Worm (Caenorhabditis elegans) whole organism, L4/young adult: Measurements from ENCODE around the gene nhr-210.

Source experiments
- dao-5 ChIP-seq: sonication (generic microtip); optimal IDR thresholded peaks from 2 replicates; lab custom pipeline; 2016; ENCODE audit warnings: missing genotype, missing genetic modification characterization, moderate library complexity, missing compliant biosample characterization
- him-1 ChIP-seq: sonication (generic microtip); optimal IDR thresholded peaks from 2 replicates; lab custom pipeline; 2016; ENCODE audit warnings: missing genotype, missing genetic modification reagents, missing genetic modification characterization, missing compliant biosample characterization

DNA sequence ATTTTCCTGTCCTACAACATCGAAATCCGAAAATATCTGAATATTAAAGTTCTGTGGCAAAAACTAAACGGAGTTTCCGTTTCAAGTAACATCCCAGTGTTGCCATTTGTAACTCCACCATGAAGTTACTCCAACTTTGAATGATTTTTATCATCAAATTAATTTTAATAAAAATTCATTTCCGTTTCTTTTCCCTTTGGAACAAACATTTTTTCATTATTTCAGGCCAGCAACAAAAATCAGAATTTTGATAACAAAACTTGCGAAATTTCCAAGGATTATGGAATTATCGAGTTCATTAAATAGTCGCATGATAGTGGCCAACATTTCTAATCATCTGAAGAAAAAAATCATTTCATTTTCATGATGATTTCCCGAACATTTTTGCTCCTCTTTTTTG, 43.5 kb upstream of the nhr-210 start, which contains the start of gene C14C6.2:
- no peak for TF ChIP-seq him-1
- no peak for TF ChIP-seq dao-5 (tag; lab: Kevin White, UChicago)
